Fruit fly (Drosophila melanogaster): ENCODE data around the gene CG16863.

DNA sequence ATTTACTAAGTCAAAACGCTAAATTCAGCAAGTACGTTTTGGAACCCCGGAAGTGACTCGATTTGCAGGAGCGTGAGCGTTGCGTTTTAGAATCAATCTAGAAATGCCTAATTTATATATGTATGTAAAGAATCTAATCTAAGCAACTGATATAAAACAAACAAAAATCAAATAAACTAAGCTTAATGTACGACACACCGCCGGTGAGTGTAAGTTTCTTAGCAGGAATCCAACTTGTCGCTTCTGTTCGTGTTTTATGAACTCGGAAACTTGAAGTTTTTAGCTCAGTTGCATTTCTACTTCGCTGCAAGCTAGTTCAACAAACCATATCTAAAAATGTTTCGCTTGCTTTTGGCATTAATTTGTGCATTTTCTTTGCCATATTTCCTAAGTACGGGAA, 17.1 kb upstream of the CG16863 start, which contains the start of gene CG43376:
- TF ChIP-seq br (optimal IDR thresholded peaks at IDR 0.05) (no peak), CG10321 (GFP tag; IDR thresholded peaks at IDR 0.05) (no peak), Eip74EF (GFP tag; optimal IDR thresholded peaks at IDR 0.05) (no peak), Hand (GFP tag; optimal IDR thresholded peaks at IDR 0.05) (no peak), Elba2 (GFP tag; optimal IDR thresholded peaks at IDR 0.05) (no peak), Pdp1 (GFP tag; optimal IDR thresholded peaks at IDR 0.05) (no peak), CG4404 (GFP tag; IDR thresholded peaks at IDR 0.05) (no peak), usp (GFP tag; optimal IDR thresholded peaks at IDR 0.05) (no peak), YL-1 (GFP tag; optimal IDR thresholded peaks at IDR 0.05) (no peak), CG30020 (tag; optimal IDR thresholded peaks at IDR 0.05) (no peak), wdn (GFP tag; IDR thresholded peaks at IDR 0.05) (no peak), HLHmδ (GFP tag; optimal IDR thresholded peaks at IDR 0.05) (no peak)

Measured in whole organism, embryonic.